Worm (Caenorhabditis elegans): Measurements from ENCODE around the gene nos-2.

DNA sequence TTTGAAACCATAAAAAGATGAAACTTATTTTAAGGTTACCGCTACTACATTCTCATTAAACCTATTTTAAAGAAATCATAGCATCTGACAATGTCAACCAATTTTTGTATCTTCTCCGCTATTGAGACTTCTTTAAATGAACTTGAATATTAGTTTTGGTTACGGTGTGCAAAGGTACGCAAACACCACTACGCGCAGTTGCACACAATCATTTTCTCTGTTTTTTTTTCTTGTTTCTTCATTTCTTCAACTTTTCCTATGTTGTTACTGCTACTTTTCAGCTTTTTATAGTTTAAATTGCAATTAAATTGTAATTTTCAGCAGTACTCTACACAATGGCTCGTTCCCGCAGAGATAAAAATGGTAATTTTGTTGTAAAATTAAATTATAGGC is 46.2 kb downstream of the nos-2 start, which contains the start of gene F10E7.5:
- no peak for TF ChIP-seq med-1 (GFP tag; optimal IDR thresholded peaks at IDR 0.05; ENCODE audit: insufficient read depth)
- peak; percentile 35 for TF ChIP-seq cog-1 (tag; optimal IDR thresholded peaks at IDR 0.05)
- no peak for TF ChIP-seq ztf-29 (GFP tag; IDR thresholded peaks at IDR 0.05)
- TF ChIP-seq tab-1 (GFP tag; IDR thresholded peaks at IDR 0.05): no peak
- TF ChIP-seq T22C8.4 (GFP tag; IDR thresholded peaks at IDR 0.05): no peak
- TF ChIP-seq flt-1 (GFP tag; IDR thresholded peaks at IDR 0.05): no peak
